Fruit fly (Drosophila melanogaster) whole organism, embryonic: Measurements from ENCODE around the gene CG33127.

Source experiments
- Asciz ChIP-seq: fragments of 200-800 bp; sonication (Bioruptor generic); optimal IDR thresholded peaks from 2 replicates; lab custom pipeline; 2017; ENCODE audit warnings: missing biosample characterization, mild to moderate bottlenecking, missing genetic modification characterization, missing genetic modification reagents
- Atf6 ChIP-seq: fragments of 200-800 bp; sonication (Bioruptor generic); IDR thresholded peaks from 2 replicates; pipeline ENCODE4 v1.3.6; 2022; ENCODE audit warnings: missing biosample characterization, missing genetic modification characterization
- CG10147 ChIP-seq: fragments of 200-800 bp; sonication (Bioruptor generic); optimal IDR thresholded peaks from 2 replicates; lab custom pipeline; 2019; ENCODE audit warnings: missing biosample characterization, mild to moderate bottlenecking, missing genetic modification characterization, moderate library complexity
- CG10274 ChIP-seq: fragments of 200-800 bp; sonication (Bioruptor generic); optimal IDR thresholded peaks from 3 replicates; lab custom pipeline; 2017; ENCODE audit warnings: missing biosample characterization, mild to moderate bottlenecking, missing genetic modification characterization
- CG10979 ChIP-seq: fragments of 200-800 bp; sonication (Bioruptor generic); optimal IDR thresholded peaks from 2 replicates; lab custom pipeline; 2018; ENCODE audit warnings: missing biosample characterization, mild to moderate bottlenecking, missing genetic modification characterization, moderate library complexity
- CG12104 ChIP-seq: fragments of 200-800 bp; sonication (Bioruptor generic); optimal IDR thresholded peaks from 3 replicates; lab custom pipeline; 2016; ENCODE audit warnings: missing biosample characterization, missing genetic modification characterization
- CG12942 ChIP-seq: fragments of 200-800 bp; sonication (Bioruptor generic); optimal IDR thresholded peaks from 3 replicates; lab custom pipeline; 2016; ENCODE audit warnings: missing biosample characterization, missing genetic modification characterization
- CG13296 ChIP-seq: fragments of 200-800 bp; sonication (Bioruptor generic); optimal IDR thresholded peaks from 3 replicates; lab custom pipeline; 2018; ENCODE audit warnings: missing biosample characterization, mild to moderate bottlenecking, missing genetic modification characterization
- CG13424 ChIP-seq: fragments of 200-800 bp; sonication (Bioruptor generic); optimal IDR thresholded peaks from 2 replicates; lab custom pipeline; 2019; ENCODE audit warnings: missing biosample characterization, mild to moderate bottlenecking, missing genetic modification characterization, moderate library complexity
- CG15479 ChIP-seq: fragments of 200-800 bp; sonication (Bioruptor generic); optimal IDR thresholded peaks from 3 replicates; lab custom pipeline; 2019; ENCODE audit warnings: missing biosample characterization, mild to moderate bottlenecking, missing genetic modification characterization, moderate library complexity
- CG17186 ChIP-seq: fragments of 200-800 bp; sonication (Bioruptor generic); optimal IDR thresholded peaks from 3 replicates; lab custom pipeline; 2017; ENCODE audit warnings: missing biosample characterization, missing genetic modification reagents, missing genetic modification characterization
- CG17612 ChIP-seq: fragments of 200-800 bp; sonication (Bioruptor generic); IDR thresholded peaks from 2 replicates; pipeline ENCODE4 v1.3.6; 2022; ENCODE audit warnings: missing biosample characterization, missing genetic modification characterization
- CG18262 ChIP-seq: fragments of 200-800 bp; optimal IDR thresholded peaks from 3 replicates; lab custom pipeline; 2019; ENCODE audit warnings: missing biosample characterization, mild to moderate bottlenecking, missing genetic modification characterization, moderate library complexity
- CG18476 ChIP-seq: fragments of 200-800 bp; sonication (Bioruptor generic); optimal IDR thresholded peaks from 2 replicates; lab custom pipeline; 2016; ENCODE audit warnings: missing biosample characterization, mild to moderate bottlenecking, missing genetic modification characterization
- CG18599 ChIP-seq: fragments of 200-800 bp; sonication (Bioruptor generic); optimal IDR thresholded peaks from 3 replicates; lab custom pipeline; 2017; ENCODE audit warnings: missing biosample characterization, missing genetic modification characterization, mild to moderate bottlenecking, moderate library complexity, missing genetic modification reagents
- CG18619 ChIP-seq: fragments of 200-800 bp; sonication (Bioruptor generic); optimal IDR thresholded peaks from 3 replicates; lab custom pipeline; 2017; ENCODE audit warnings: missing biosample characterization, mild to moderate bottlenecking, missing genetic modification characterization
- CG18764 ChIP-seq: fragments of 200-800 bp; sonication (Bioruptor generic); optimal IDR thresholded peaks from 3 replicates; lab custom pipeline; 2016; ENCODE audit warnings: missing biosample characterization, missing genetic modification characterization
- CG7987 ChIP-seq: fragments of 200-800 bp; sonication (Bioruptor generic); optimal IDR thresholded peaks from 2 replicates; lab custom pipeline; 2018; ENCODE audit warnings: missing biosample characterization, mild to moderate bottlenecking, missing genetic modification characterization, moderate library complexity
- CG8765 ChIP-seq: fragments of 200-800 bp; sonication (Bioruptor generic); IDR thresholded peaks from 2 replicates; pipeline ENCODE4 v1.3.6; 2022; ENCODE audit warnings: missing biosample characterization, missing genetic modification characterization
- CG9817 ChIP-seq: fragments of 200-800 bp; sonication (Bioruptor generic); optimal IDR thresholded peaks from 2 replicates; lab custom pipeline; 2018; ENCODE audit warnings: missing biosample characterization, mild to moderate bottlenecking, missing genetic modification characterization, moderate library complexity
- D19B ChIP-seq: fragments of 200-800 bp; sonication (Bioruptor generic); optimal IDR thresholded peaks from 2 replicates; lab custom pipeline; 2017; ENCODE audit warnings: missing biosample characterization, mild to moderate bottlenecking, missing genetic modification characterization
- Deaf1 ChIP-seq: fragments of 200-800 bp; optimal IDR thresholded peaks from 3 replicates; lab custom pipeline; 2019; ENCODE audit warnings: missing biosample characterization, mild to moderate bottlenecking, missing genetic modification characterization, moderate library complexity
- Dek ChIP-seq: fragments of 200-800 bp; sonication (Bioruptor generic); optimal IDR thresholded peaks from 3 replicates; lab custom pipeline; 2019; ENCODE audit warnings: missing biosample characterization, mild to moderate bottlenecking, missing genetic modification characterization, moderate library complexity
- HLH54F ChIP-seq: fragments of 200-800 bp; sonication (Bioruptor generic); optimal IDR thresholded peaks from 3 replicates; lab custom pipeline; 2016; ENCODE audit warnings: missing biosample characterization, missing genetic modification characterization
- HLHmδ ChIP-seq: fragments of 200-800 bp; sonication (Bioruptor generic); optimal IDR thresholded peaks from 2 replicates; lab custom pipeline; 2018; ENCODE audit warnings: missing biosample characterization, mild to moderate bottlenecking, missing genetic modification characterization, moderate library complexity
- Hr78 ChIP-seq, 2 experiments: fragments of 200-800 bp in 1 of 2; fragments of >200 bp in 1 of 2; sonication (Bioruptor generic) in 1 of 2; optimal IDR thresholded peaks; 2 replicates each; lab custom pipeline; 2017 to 2019; ENCODE audit warnings: missing biosample characterization in 2 of 2, missing genetic modification characterization in 2 of 2, mild to moderate bottlenecking in 1 of 2, moderate library complexity in 1 of 2
- Jarid2 ChIP-seq: fragments of 200-800 bp; sonication (Bioruptor generic); optimal IDR thresholded peaks from 3 replicates; lab custom pipeline; 2017; ENCODE audit warnings: mild to moderate bottlenecking, missing biosample characterization, missing genetic modification reagents, missing genetic modification characterization
- Max ChIP-seq: fragments of 200-800 bp; sonication (Bioruptor generic); optimal IDR thresholded peaks from 2 replicates; lab custom pipeline; 2016; ENCODE audit warnings: missing biosample characterization, mild to moderate bottlenecking, missing genetic modification characterization
- NfI ChIP-seq: fragments of 200-800 bp; sonication (Bioruptor generic); optimal IDR thresholded peaks from 3 replicates; lab custom pipeline; 2018; ENCODE audit warnings: missing biosample characterization, mild to moderate bottlenecking, missing genetic modification characterization, moderate library complexity
- Poxn ChIP-seq: fragments of 200-800 bp; sonication (Bioruptor generic); IDR thresholded peaks from 2 replicates; pipeline ENCODE4 v1.3.6; 2022; ENCODE audit warnings: missing biosample characterization, missing genetic modification characterization
- YL-1 ChIP-seq: fragments of 200-800 bp; sonication (Bioruptor generic); optimal IDR thresholded peaks from 3 replicates; lab custom pipeline; 2017; ENCODE audit warnings: missing biosample characterization, mild to moderate bottlenecking, missing genetic modification characterization
- bcd ChIP-seq: fragments of 200-800 bp; sonication (Bioruptor generic); optimal IDR thresholded peaks from 2 replicates; lab custom pipeline; 2017; ENCODE audit warnings: missing biosample characterization, mild to moderate bottlenecking, missing genetic modification characterization
- bsh ChIP-seq, 2 experiments: fragments of 200-800 bp; sonication (Bioruptor generic); optimal IDR thresholded peaks; 2 replicates each; lab custom pipeline; 2017 to 2018; ENCODE audit warnings: mild to moderate bottlenecking in 2 of 2, missing biosample characterization in 2 of 2, missing genetic modification characterization in 2 of 2, moderate library complexity in 1 of 2
- caup ChIP-seq: fragments of 200-800 bp; sonication (Bioruptor generic); optimal IDR thresholded peaks from 3 replicates; lab custom pipeline; 2017; ENCODE audit warnings: missing biosample characterization, mild to moderate bottlenecking, missing genetic modification characterization, moderate library complexity; ENCODE audit not compliant: severe bottlenecking
- dm ChIP-seq: fragments of 200-800 bp; sonication (Bioruptor generic); optimal IDR thresholded peaks from 3 replicates; lab custom pipeline; 2016; ENCODE audit warnings: missing biosample characterization, missing genetic modification characterization
- dpn ChIP-seq, 2 experiments: fragments of 200-800 bp; sonication (Bioruptor generic); optimal IDR thresholded peaks; 3 replicates each; lab custom pipeline; 2016; ENCODE audit warnings: missing biosample characterization in 2 of 2, missing genetic modification characterization in 2 of 2
- ems ChIP-seq: fragments of 200-800 bp; sonication (Bioruptor generic); optimal IDR thresholded peaks from 3 replicates; lab custom pipeline; 2016; ENCODE audit warnings: missing biosample characterization, missing genetic modification characterization
- en ChIP-seq: fragments of 200-800 bp; sonication (Bioruptor generic); optimal IDR thresholded peaks from 2 replicates; lab custom pipeline; 2016; ENCODE audit warnings: missing biosample characterization, missing genetic modification characterization
- esg ChIP-seq: fragments of 200-800 bp; sonication (Bioruptor generic); conservative IDR thresholded peaks from 2 replicates; pipeline ENCODE4 v1.3.6; 2022; ENCODE audit warnings: missing biosample characterization, missing genetic modification characterization
- gcm ChIP-seq: fragments of 200-800 bp; sonication (Bioruptor generic); optimal IDR thresholded peaks from 2 replicates; lab custom pipeline; 2019; ENCODE audit warnings: missing biosample characterization, mild to moderate bottlenecking, missing genetic modification characterization, moderate library complexity
- gsb ChIP-seq: fragments of 200-800 bp; sonication (Bioruptor generic); IDR thresholded peaks from 2 replicates; pipeline ENCODE4 v1.3.6; 2022; ENCODE audit warnings: missing biosample characterization, missing genetic modification characterization
- gt ChIP-seq: fragments of 200-800 bp; sonication (Bioruptor generic); IDR thresholded peaks from 2 replicates; pipeline ENCODE4 v1.3.6; 2022; ENCODE audit warnings: missing biosample characterization, missing genetic modification characterization
- lmd ChIP-seq: fragments of 200-800 bp; sonication (Bioruptor generic); IDR thresholded peaks from 2 replicates; pipeline ENCODE4 v1.3.6; 2022; ENCODE audit warnings: missing biosample characterization, missing genetic modification characterization
- nmo ChIP-seq: fragments of 200-800 bp; sonication (Bioruptor generic); optimal IDR thresholded peaks from 2 replicates; lab custom pipeline; 2018; ENCODE audit warnings: missing biosample characterization, mild to moderate bottlenecking, missing genetic modification characterization, moderate library complexity
- odd ChIP-seq: fragments of 200-800 bp; sonication (Bioruptor generic); optimal IDR thresholded peaks from 2 replicates; lab custom pipeline; 2017; ENCODE audit warnings: missing biosample characterization, mild to moderate bottlenecking, missing genetic modification characterization
- onecut ChIP-seq: fragments of 200-800 bp; sonication (Bioruptor generic); IDR thresholded peaks from 2 replicates; pipeline ENCODE4 v1.3.6; 2022; ENCODE audit warnings: missing biosample characterization, missing genetic modification characterization
- schlank ChIP-seq: fragments of 200-800 bp; sonication (Bioruptor generic); optimal IDR thresholded peaks from 2 replicates; lab custom pipeline; 2018; ENCODE audit warnings: missing biosample characterization, mild to moderate bottlenecking, missing genetic modification characterization
- sr ChIP-seq: fragments of 200-800 bp; sonication (Bioruptor generic); IDR thresholded peaks from 3 replicates; pipeline ENCODE4 v1.3.6; 2022; ENCODE audit warnings: missing biosample characterization, missing genetic modification characterization
- trem ChIP-seq: fragments of 200-800 bp; optimal IDR thresholded peaks from 3 replicates; lab custom pipeline; 2019; ENCODE audit warnings: missing biosample characterization, mild to moderate bottlenecking, missing genetic modification characterization, moderate library complexity

CG33127 gene

dm6 chr2L:286421-286820 is 35.5 kb upstream of the CG33127 start (continued):
- TF ChIP-seq HLHmδ (GFP tag; lab: Kevin White, UChicago): peak; percentile 19
- no peak for TF ChIP-seq trem (tag; lab: Kevin White, UChicago)
- no peak for TF ChIP-seq CG17186 (GFP tag; lab: Kevin White, UChicago)
- peak; percentile 55 for TF ChIP-seq CG18619 (GFP tag; lab: Kevin White, UChicago)
- peak; percentile 72 for TF ChIP-seq gsb (GFP tag; lab: Robert Waterston, UW)
- peak; percentile 77 for TF ChIP-seq lmd (GFP tag; lab: Robert Waterston, UW)
- peak; percentile 30; the same call in 1 of the 3 replicates for TF ChIP-seq sr
- peak; percentile 74 for TF ChIP-seq caup (GFP tag; lab: Kevin White, UChicago)
- TF ChIP-seq Asciz (GFP tag; lab: Kevin White, UChicago): no peak
- peak; percentile 62 for TF ChIP-seq CG13296 (GFP tag; lab: Kevin White, UChicago)
- TF ChIP-seq nmo (GFP tag; lab: Kevin White, UChicago): peak; percentile 15
- TF ChIP-seq CG18476: peak; percentile 12
- 0 out of 2 replicates have a peak, but pooled peaks have one; percentile 23 for TF ChIP-seq CG17612 (GFP tag; lab: Robert Waterston, UW)
- no peak for TF ChIP-seq CG10274 (GFP tag; lab: Kevin White, UChicago)
- TF ChIP-seq Deaf1 (tag; lab: Kevin White, UChicago): peak; percentile 49
- TF ChIP-seq bcd: peak; percentile 56
- no peak for TF ChIP-seq CG15479
- peak; percentile 73 to 83 for TF ChIP-seq dpn (GFP tag; optimal IDR thresholded peaks at IDR 0.05; lab: Kevin White, UChicago)
- peak; percentile 49 for TF ChIP-seq D19B (GFP tag; lab: Kevin White, UChicago)
- peak; percentile 43 for TF ChIP-seq en (GFP tag; lab: Kevin White, UChicago)
- peak; percentile 63 for TF ChIP-seq ems (GFP tag; lab: Kevin White, UChicago)
- peak; percentile 4; the same call in 1 of the 2 replicates for TF ChIP-seq Poxn (GFP tag; lab: Robert Waterston, UW)
- TF ChIP-seq Hr78 (GFP tag; optimal IDR thresholded peaks at IDR 0.05; lab: Kevin White, UChicago): no peak
- peak; percentile 41 for TF ChIP-seq Jarid2
- TF ChIP-seq CG13424 (tag; lab: Kevin White, UChicago): peak; percentile 57
- TF ChIP-seq dm: peak; percentile 53
- TF ChIP-seq CG18599: peak; percentile 93
- TF ChIP-seq CG7987 (GFP tag; lab: Kevin White, UChicago): peak; percentile 41
- peak; percentile 39; the same call in 1 of the 2 replicates for TF ChIP-seq esg
- TF ChIP-seq CG12942: peak; percentile 51
- peak; percentile 62 for TF ChIP-seq HLH54F
- no peak for TF ChIP-seq gt (GFP tag; lab: Robert Waterston, UW)
- peak; percentile 65 for TF ChIP-seq NfI
- peak; percentile 21 for TF ChIP-seq odd
- no peak for TF ChIP-seq YL-1
- TF ChIP-seq Max: peak; percentile 41
- TF ChIP-seq Dek (tag; lab: Kevin White, UChicago): peak; percentile 63
- peak; percentile 56 for TF ChIP-seq CG9817 (tag; lab: Kevin White, UChicago)
- TF ChIP-seq CG12104 (GFP tag; lab: Kevin White, UChicago): peak; percentile 13
- TF ChIP-seq CG10979: peak; percentile 7
- TF ChIP-seq schlank (tag; lab: Kevin White, UChicago): peak; percentile 82
- TF ChIP-seq gcm: no peak
- TF ChIP-seq CG8765 (GFP tag; lab: Robert Waterston, UW): no peak
- TF ChIP-seq bsh (GFP tag; optimal IDR thresholded peaks at IDR 0.05; lab: Kevin White, UChicago): peak; percentile 46 to 54
- peak; percentile 70 for TF ChIP-seq onecut (GFP tag; lab: Robert Waterston, UW)
- TF ChIP-seq CG18262 (tag; lab: Kevin White, UChicago): peak; percentile 26
- TF ChIP-seq Atf6 (GFP tag; lab: Robert Waterston, UW): peak; percentile 82
- no peak for TF ChIP-seq CG10147 (GFP tag; lab: Kevin White, UChicago)
- TF ChIP-seq CG18764 (GFP tag; lab: Kevin White, UChicago): peak; percentile 29
